Fruit fly (Drosophila melanogaster) whole organism, embryonic: ENCODE measurements around the gene Kr-h2.

Experiments
- BEAF-32 ChIP-seq: fragments of 200-800 bp; sonication (Bioruptor generic); optimal IDR thresholded peaks from 3 replicates; lab custom pipeline; 2017; ENCODE audit warnings: missing biosample characterization, missing genetic modification characterization, mild to moderate bottlenecking, moderate library complexity, missing genetic modification reagents
- CG10267 ChIP-seq: fragments of 200-800 bp; sonication (Bioruptor generic); optimal IDR thresholded peaks from 2 replicates; lab custom pipeline; 2018; ENCODE audit warnings: missing biosample characterization, mild to moderate bottlenecking, missing genetic modification characterization, moderate library complexity
- CG11504 ChIP-seq: fragments of 200-800 bp; sonication (Bioruptor generic); optimal IDR thresholded peaks from 3 replicates; lab custom pipeline; 2019; ENCODE audit warnings: missing biosample characterization, mild to moderate bottlenecking, missing genetic modification characterization, moderate library complexity
- CG12659 ChIP-seq: fragments of 200-800 bp; sonication (Bioruptor generic); optimal IDR thresholded peaks from 3 replicates; lab custom pipeline; 2017; ENCODE audit warnings: mild to moderate bottlenecking, missing biosample characterization, missing genetic modification reagents, missing genetic modification characterization
- CG13287 ChIP-seq: fragments of 200-800 bp; sonication (Bioruptor generic); IDR thresholded peaks from 2 replicates; pipeline ENCODE4 v1.3.6; 2022; ENCODE audit warnings: missing biosample characterization, missing genetic modification characterization; ENCODE audit not compliant: partially characterized antibody
- CG14710 ChIP-seq: fragments of 200-800 bp; sonication (Bioruptor generic); optimal IDR thresholded peaks from 3 replicates; lab custom pipeline; 2019; ENCODE audit warnings: missing biosample characterization, mild to moderate bottlenecking, missing genetic modification characterization, moderate library complexity
- CG15514 ChIP-seq: fragments of 200-800 bp; sonication (Bioruptor generic); optimal IDR thresholded peaks from 3 replicates; lab custom pipeline; 2017; ENCODE audit warnings: missing biosample characterization, missing genetic modification characterization, mild to moderate bottlenecking, moderate library complexity, missing genetic modification reagents
- CG1603 ChIP-seq: fragments of 200-800 bp; sonication (Bioruptor generic); optimal IDR thresholded peaks from 2 replicates; lab custom pipeline; 2019; ENCODE audit warnings: missing biosample characterization, mild to moderate bottlenecking, missing genetic modification characterization, moderate library complexity
- CG17186 ChIP-seq: fragments of 200-800 bp; sonication (Bioruptor generic); optimal IDR thresholded peaks from 3 replicates; lab custom pipeline; 2017; ENCODE audit warnings: missing biosample characterization, missing genetic modification reagents, missing genetic modification characterization
- CG2712 ChIP-seq: fragments of 200-800 bp; optimal IDR thresholded peaks from 3 replicates; lab custom pipeline; 2019; ENCODE audit warnings: missing biosample characterization, mild to moderate bottlenecking, missing genetic modification characterization, moderate library complexity
- CG2889 ChIP-seq: fragments of 200-800 bp; sonication (Bioruptor generic); IDR thresholded peaks from 3 replicates; pipeline ENCODE4 v1.3.6; 2022; ENCODE audit warnings: missing biosample characterization, missing genetic modification characterization
- CG31441 ChIP-seq: fragments of 200-800 bp; sonication (Bioruptor generic); IDR thresholded peaks from 2 replicates; pipeline ENCODE4 v1.3.6; 2022; ENCODE audit warnings: missing biosample characterization, missing genetic modification characterization
- CG34224 ChIP-seq: fragments of 200-800 bp; sonication (Bioruptor generic); IDR thresholded peaks from 3 replicates; pipeline ENCODE4 v1.3.6; 2022; ENCODE audit warnings: missing biosample characterization, missing genetic modification characterization; ENCODE audit not compliant: partially characterized antibody
- CG34422 ChIP-seq: fragments of 200-800 bp; sonication (Bioruptor generic); IDR thresholded peaks from 3 replicates; pipeline ENCODE4 v1.3.6; 2022; ENCODE audit warnings: missing biosample characterization, missing genetic modification characterization
- CG3847 ChIP-seq: fragments of 200-800 bp; sonication (Bioruptor generic); IDR thresholded peaks from 2 replicates; pipeline ENCODE4 v1.3.6; 2022; ENCODE audit warnings: missing biosample characterization, missing genetic modification characterization
- CG4360 ChIP-seq: fragments of 200-800 bp; sonication (Bioruptor generic); IDR thresholded peaks from 2 replicates; pipeline ENCODE4 v1.3.6; 2022; ENCODE audit warnings: missing biosample characterization, missing genetic modification characterization
- CG4617 ChIP-seq: fragments of 200-800 bp; sonication (Bioruptor generic); optimal IDR thresholded peaks from 3 replicates; lab custom pipeline; 2016; ENCODE audit warnings: missing biosample characterization, missing genetic modification characterization, borderline replicate concordance
- CG4854 ChIP-seq: fragments of 200-800 bp; sonication (Bioruptor generic); optimal IDR thresholded peaks from 2 replicates; lab custom pipeline; 2016; ENCODE audit warnings: missing biosample characterization, missing genetic modification characterization, inconsistent platforms
- CG7745 ChIP-seq: fragments of 200-800 bp; sonication (Bioruptor generic); optimal IDR thresholded peaks from 2 replicates; lab custom pipeline; 2018; ENCODE audit warnings: missing biosample characterization, mild to moderate bottlenecking, missing genetic modification characterization, moderate library complexity
- CHES-1-like ChIP-seq: fragments of 200-800 bp; sonication (Bioruptor generic); optimal IDR thresholded peaks from 2 replicates; lab custom pipeline; 2016; ENCODE audit warnings: missing biosample characterization, missing genetic modification characterization
- Doc2 ChIP-seq: fragments of 200-800 bp; sonication (Bioruptor generic); IDR thresholded peaks from 2 replicates; pipeline ENCODE4 v1.3.6; 2022; ENCODE audit warnings: missing biosample characterization, missing genetic modification characterization
- Ets65A ChIP-seq: fragments of 200-800 bp; sonication (Bioruptor generic); peaks from one replicate; lab custom pipeline; 2016; ENCODE audit warnings: missing biosample characterization, missing genetic modification characterization
- MBD-R2 ChIP-seq: fragments of 200-800 bp; sonication (Bioruptor generic); IDR thresholded peaks from 2 replicates; pipeline ENCODE4 v1.3.6; 2022; ENCODE audit warnings: missing biosample characterization, missing genetic modification characterization
- MESR4 ChIP-seq: fragments of 200-800 bp; sonication (Bioruptor generic); optimal IDR thresholded peaks from 2 replicates; lab custom pipeline; 2018; ENCODE audit warnings: missing biosample characterization, mild to moderate bottlenecking, missing genetic modification characterization, moderate library complexity
- Max ChIP-seq: fragments of 200-800 bp; sonication (Bioruptor generic); optimal IDR thresholded peaks from 2 replicates; lab custom pipeline; 2016; ENCODE audit warnings: missing biosample characterization, mild to moderate bottlenecking, missing genetic modification characterization
- Sin3A ChIP-seq: fragments of >200 bp; optimal IDR thresholded peaks from 2 replicates; lab custom pipeline; 2018
- Sry-δ ChIP-seq: fragments of 200-800 bp; sonication (Bioruptor generic); optimal IDR thresholded peaks from 2 replicates; lab custom pipeline; 2016; ENCODE audit warnings: missing biosample characterization, missing genetic modification characterization
- Xrp1 ChIP-seq: fragments of 200-800 bp; sonication (Bioruptor generic); IDR thresholded peaks from 2 replicates; pipeline ENCODE4 v1.3.6; 2022; ENCODE audit warnings: missing biosample characterization, missing genetic modification characterization
- abd-A ChIP-seq: fragments of 200-800 bp; sonication (Bioruptor generic); optimal IDR thresholded peaks from 3 replicates; lab custom pipeline; 2019; ENCODE audit warnings: missing biosample characterization, mild to moderate bottlenecking, missing genetic modification characterization, moderate library complexity
- bab2 ChIP-seq: fragments of 200-800 bp; sonication (Bioruptor generic); optimal IDR thresholded peaks from 2 replicates; lab custom pipeline; 2016; ENCODE audit warnings: missing biosample characterization, missing genetic modification characterization
- chinmo ChIP-seq: fragments of 200-800 bp; sonication (Bioruptor generic); IDR thresholded peaks from 4 replicates; pipeline ENCODE4 v1.3.6; 2022; ENCODE audit warnings: missing biosample characterization, missing genetic modification characterization; ENCODE audit not compliant: partially characterized antibody
- chn ChIP-seq: fragments of 200-800 bp; sonication (Bioruptor generic); optimal IDR thresholded peaks from 2 replicates; lab custom pipeline; 2016; ENCODE audit warnings: missing biosample characterization, missing genetic modification characterization
- ci ChIP-seq: fragments of 200-800 bp; sonication (Bioruptor generic); IDR thresholded peaks from 3 replicates; pipeline ENCODE4 v1.3.6; 2022; ENCODE audit warnings: missing biosample characterization, missing genetic modification characterization
- dm ChIP-seq: fragments of 200-800 bp; sonication (Bioruptor generic); optimal IDR thresholded peaks from 3 replicates; lab custom pipeline; 2016; ENCODE audit warnings: missing biosample characterization, missing genetic modification characterization
- ewg ChIP-seq: fragments of 200-800 bp; sonication (Bioruptor generic); optimal IDR thresholded peaks from 3 replicates; lab custom pipeline; 2017; ENCODE audit warnings: mild to moderate bottlenecking, missing biosample characterization, missing genetic modification reagents, missing genetic modification characterization
- gfzf ChIP-seq: fragments of 200-800 bp; sonication (Bioruptor generic); optimal IDR thresholded peaks from 2 replicates; lab custom pipeline; 2016; ENCODE audit warnings: missing biosample characterization, mild to moderate bottlenecking, missing genetic modification characterization, moderate library complexity
- knrl ChIP-seq: fragments of 200-800 bp; sonication (Bioruptor generic); IDR thresholded peaks from 3 replicates; pipeline ENCODE4 v1.3.6; 2022; ENCODE audit warnings: missing biosample characterization, missing genetic modification characterization; ENCODE audit not compliant: partially characterized antibody
- lab ChIP-seq: fragments of 200-800 bp; sonication (Bioruptor generic); optimal IDR thresholded peaks from 3 replicates; lab custom pipeline; 2017; ENCODE audit warnings: missing biosample characterization, missing genetic modification characterization, mild to moderate bottlenecking, moderate library complexity, missing genetic modification reagents
- phol ChIP-seq: fragments of 200-800 bp; sonication (Bioruptor generic); optimal IDR thresholded peaks from 3 replicates; lab custom pipeline; 2018; ENCODE audit warnings: missing biosample characterization, mild to moderate bottlenecking, missing genetic modification characterization, moderate library complexity
- pita ChIP-seq: fragments of 200-800 bp; sonication (Bioruptor generic); optimal IDR thresholded peaks from 2 replicates; lab custom pipeline; 2017; ENCODE audit warnings: missing biosample characterization, mild to moderate bottlenecking, missing genetic modification characterization
- pzg ChIP-seq: fragments of 200-800 bp; sonication (Bioruptor generic); optimal IDR thresholded peaks from 3 replicates; lab custom pipeline; 2018; ENCODE audit warnings: missing biosample characterization, mild to moderate bottlenecking, missing genetic modification characterization, moderate library complexity
- sd ChIP-seq: fragments of 200-800 bp; sonication (Bioruptor generic); optimal IDR thresholded peaks from 3 replicates; lab custom pipeline; 2018; ENCODE audit warnings: missing biosample characterization, mild to moderate bottlenecking, missing genetic modification characterization, moderate library complexity
- seq ChIP-seq: fragments of 200-800 bp; sonication (Bioruptor generic); IDR thresholded peaks from 2 replicates; pipeline ENCODE4 v1.3.6; 2022; ENCODE audit warnings: missing biosample characterization, missing genetic modification characterization
- sisA ChIP-seq: fragments of 200-800 bp; sonication (Bioruptor generic); IDR thresholded peaks from 2 replicates; pipeline ENCODE4 v1.3.6; 2022; ENCODE audit warnings: missing biosample characterization, missing genetic modification characterization
- stwl ChIP-seq: fragments of 200-800 bp; sonication (Bioruptor generic); optimal IDR thresholded peaks from 3 replicates; lab custom pipeline; 2018; ENCODE audit warnings: missing biosample characterization, mild to moderate bottlenecking, missing genetic modification characterization, moderate library complexity
- zen ChIP-seq: fragments of 200-800 bp; sonication (Bioruptor generic); optimal IDR thresholded peaks from 3 replicates; lab custom pipeline; 2018; ENCODE audit warnings: missing biosample characterization, mild to moderate bottlenecking, missing genetic modification characterization, moderate library complexity

Gene Kr-h2

dm6 chr2L:6022793-6023192 lies 48.0 kb upstream of the Kr-h2 start (continued):
- TF ChIP-seq CG7745 (tag; lab: Kevin White, UChicago) (no peak), seq (GFP tag; lab: Robert Waterston, UW) (no peak), lab (GFP tag; lab: Kevin White, UChicago) (peak; percentile 4), abd-A (tag; lab: Kevin White, UChicago) (no peak), sisA (GFP tag; lab: Robert Waterston, UW) (0 out of 2 replicates have a peak, but pooled peaks have one; percentile 27)
- TF ChIP-seq, all 482 proteins: peak for 40

DNA sequence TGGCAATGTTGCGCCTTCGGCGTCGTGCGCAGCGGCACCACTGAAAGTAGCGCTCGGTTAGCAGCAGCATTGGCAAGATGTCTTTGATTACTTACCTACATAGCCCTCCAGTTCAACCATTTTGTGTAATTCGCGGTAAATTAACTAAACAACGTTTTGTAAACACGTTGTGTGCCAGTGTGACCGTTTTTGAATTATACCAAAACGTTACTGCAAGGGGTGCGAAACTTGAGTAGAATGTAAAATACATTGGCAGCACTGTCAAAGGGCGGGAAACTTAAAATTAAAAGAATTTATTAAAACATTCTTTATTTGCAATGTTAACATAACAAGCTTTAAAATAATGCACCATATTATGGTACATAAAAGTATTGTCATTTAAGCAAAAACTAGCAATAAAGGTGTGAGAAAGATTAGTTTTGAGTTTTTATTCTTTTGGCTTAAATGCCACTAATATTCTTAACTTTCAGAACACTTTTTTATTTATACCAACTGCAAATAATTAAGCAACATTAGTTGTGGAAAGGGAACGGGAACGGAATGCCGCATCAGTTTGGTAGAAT lies 46.4 kb upstream of the Kr-h2 start, which contains the start of gene CG9107:
Gene CG9107 (minus strand): TSS at position 195 of the 563 bp plus-strand sequence.
- TF ChIP-seq CG3847 (GFP tag; lab: Robert Waterston, UW): peak; percentile 24; the same call in 1 of the 2 replicates
- TF ChIP-seq Xrp1: 0 out of 2 replicates have a peak, but pooled peaks have one; percentile 31
- TF ChIP-seq CG14710 (tag; lab: Kevin White, UChicago): peak; percentile 64
- TF ChIP-seq ci (GFP tag; lab: Robert Waterston, UW): peak; percentile 42; the same call in 1 of the 3 replicates
- peak; percentile 22 for TF ChIP-seq zen
- TF ChIP-seq Sin3A: peak; percentile 29
- no peak for TF ChIP-seq CG2889 (GFP tag; lab: Robert Waterston, UW)
- peak; percentile 39 for TF ChIP-seq MESR4 (GFP tag; lab: Kevin White, UChicago)
- TF ChIP-seq dm (GFP tag; lab: Kevin White, UChicago): peak; percentile 92
- TF ChIP-seq pzg (GFP tag; lab: Kevin White, UChicago): peak; percentile 92
- peak; percentile 39 for TF ChIP-seq CG15514 (GFP tag; lab: Kevin White, UChicago)
- no peak for TF ChIP-seq chn (GFP tag; lab: Kevin White, UChicago)
- no peak for TF ChIP-seq chinmo (GFP tag; lab: Robert Waterston, UW)
- no peak for TF ChIP-seq ewg (GFP tag; lab: Kevin White, UChicago)
- TF ChIP-seq stwl (tag; lab: Kevin White, UChicago): peak; percentile 81
- peak; percentile 6 for TF ChIP-seq CG2712 (tag; lab: Kevin White, UChicago)
- peak; percentile 47 for TF ChIP-seq Max (GFP tag; lab: Kevin White, UChicago)
- peak; percentile 71 for TF ChIP-seq CG1603 (tag; lab: Kevin White, UChicago)
- TF ChIP-seq CG17186 (GFP tag; lab: Kevin White, UChicago): peak; percentile 58
- peak; percentile 10 for TF ChIP-seq BEAF-32 (GFP tag; lab: Kevin White, UChicago)
- 0 out of 3 replicates have a peak, but pooled peaks have one; percentile 16 for TF ChIP-seq CG34224 (GFP tag; lab: Robert Waterston, UW)
- peak; percentile 0 for TF ChIP-seq CG11504 (tag; lab: Kevin White, UChicago)
- peak; percentile 18 for TF ChIP-seq Sry-δ (GFP tag; lab: Kevin White, UChicago)
- TF ChIP-seq pita (GFP tag; lab: Kevin White, UChicago): peak; percentile 28
- TF ChIP-seq phol (tag; lab: Kevin White, UChicago): peak; percentile 63
- TF ChIP-seq Ets65A (GFP tag; lab: Kevin White, UChicago): peak; percentile 69
- TF ChIP-seq CG34422 (GFP tag; lab: Robert Waterston, UW): 0 out of 3 replicates have a peak, but pooled peaks have one; percentile 38
- 0 out of 2 replicates have a peak, but pooled peaks have one; percentile 11 for TF ChIP-seq CG31441 (GFP tag; lab: Robert Waterston, UW)
- no peak for TF ChIP-seq abd-A (tag; lab: Kevin White, UChicago)
- TF ChIP-seq CG12659: peak; percentile 10
- TF ChIP-seq CG4854 (GFP tag; lab: Kevin White, UChicago): no peak
- peak; percentile 43; the same call in 1 of the 3 replicates for TF ChIP-seq knrl
- TF ChIP-seq MBD-R2 (GFP tag; lab: Robert Waterston, UW): peak; percentile 68; the same call in 1 of the 2 replicates
- TF ChIP-seq CG4617 (GFP tag; lab: Kevin White, UChicago): peak; percentile 47
- no peak for TF ChIP-seq Doc2 (GFP tag; lab: Robert Waterston, UW)
- TF ChIP-seq gfzf (GFP tag; lab: Kevin White, UChicago): peak; percentile 86
- TF ChIP-seq bab2 (GFP tag; lab: Kevin White, UChicago): no peak
- peak; percentile 34 for TF ChIP-seq CG10267 (tag; lab: Kevin White, UChicago)
- TF ChIP-seq CG4360: no peak
- TF ChIP-seq CG13287 (GFP tag; lab: Robert Waterston, UW): peak; percentile 32; the same call in 1 of the 2 replicates
- no peak for TF ChIP-seq sd (tag; lab: Kevin White, UChicago)
- peak; percentile 32 for TF ChIP-seq CHES-1-like (GFP tag; lab: Kevin White, UChicago)
